Fruit fly (Drosophila melanogaster): ENCODE results near the gene CG7133.

CG7133 gene

dm6 chr3L:22071687-22072394 lies 2.5 kb downstream of the CG7133 start, which contains the start of gene CG7139:
CG7139 (minus strand) TSS chr3L:22071848.
- TF ChIP-seq Sox15 (GFP tag; optimal IDR thresholded peaks at IDR 0.05) = no peak
- no peak for TF ChIP-seq CG34406 (GFP tag; optimal IDR thresholded peaks at IDR 0.05)
- TF ChIP-seq CG15336 (GFP tag; IDR thresholded peaks at IDR 0.05) = no peak
- TF ChIP-seq Met (GFP tag; optimal IDR thresholded peaks at IDR 0.05) = peak; percentile 39
- peak; percentile 29 for TF ChIP-seq CG10631 (GFP tag; optimal IDR thresholded peaks at IDR 0.05)
- peak; percentile 3 for TF ChIP-seq cyc (GFP tag; optimal IDR thresholded peaks at IDR 0.05)
- no peak for TF ChIP-seq Eip75B (GFP tag; optimal IDR thresholded peaks at IDR 0.05)
- TF ChIP-seq CG6792 (GFP tag; optimal IDR thresholded peaks at IDR 0.05) = no peak
- no peak for TF ChIP-seq CG6163 (GFP tag; IDR thresholded peaks at IDR 0.05)
- peak; percentile 16 for TF ChIP-seq lz (GFP tag; optimal IDR thresholded peaks at IDR 0.05)
- no peak for TF ChIP-seq CG7368 (GFP tag; optimal IDR thresholded peaks at IDR 0.05)
- no peak for TF ChIP-seq Hr38 (GFP tag; optimal IDR thresholded peaks at IDR 0.05)
- peak; percentile 26 for TF ChIP-seq acj6 (GFP tag; optimal IDR thresholded peaks at IDR 0.05)
- TF ChIP-seq CG1621 (tag; optimal IDR thresholded peaks at IDR 0.05) = no peak
- no peak for TF ChIP-seq spab (GFP tag; optimal IDR thresholded peaks at IDR 0.05)
- peak; percentile 52 for TF ChIP-seq svp (GFP tag)
- no peak for TF ChIP-seq CG9139 (GFP tag; optimal IDR thresholded peaks at IDR 0.05)
- no peak for TF ChIP-seq Blimp-1 (GFP tag; optimal IDR thresholded peaks at IDR 0.05)
- TF ChIP-seq CG11902 (GFP tag; optimal IDR thresholded peaks at IDR 0.05) = no peak
- no peak for TF ChIP-seq topi (GFP tag; optimal IDR thresholded peaks at IDR 0.05)
- no peak for TF ChIP-seq CG11294 (GFP tag; IDR thresholded peaks at IDR 0.05)
- TF ChIP-seq pdm3 (GFP tag; optimal IDR thresholded peaks at IDR 0.05) = peak; percentile 37
- TF ChIP-seq net (GFP tag; optimal IDR thresholded peaks at IDR 0.05) = no peak
- TF ChIP-seq CG3919 (GFP tag; optimal IDR thresholded peaks at IDR 0.05) = no peak
- TF ChIP-seq CG10669 (GFP tag; optimal IDR thresholded peaks at IDR 0.05) = no peak
- TF ChIP-seq Ets21C (GFP tag; optimal IDR thresholded peaks at IDR 0.05) = no peak
- no peak for TF ChIP-seq ss (GFP tag; optimal IDR thresholded peaks at IDR 0.05)
- TF ChIP-seq Lpt (GFP tag; optimal IDR thresholded peaks at IDR 0.05) = no peak
- TF ChIP-seq dsx (GFP tag; optimal IDR thresholded peaks at IDR 0.05; ENCODE audit: poor library complexity, severe bottlenecking) = no peak
- TF ChIP-seq CG6276 (GFP tag; optimal IDR thresholded peaks at IDR 0.05) = no peak
- no peak for TF ChIP-seq eg (GFP tag; IDR thresholded peaks at IDR 0.05)
- TF ChIP-seq Eip93F (GFP tag; optimal IDR thresholded peaks at IDR 0.05) = no peak
- TF ChIP-seq Gug (GFP tag; IDR thresholded peaks at IDR 0.05) = no peak
- peak; percentile 51 for TF ChIP-seq esn (GFP tag; optimal IDR thresholded peaks at IDR 0.05)
- peak; percentile 24 for TF ChIP-seq CG32006 (GFP tag; optimal IDR thresholded peaks at IDR 0.05)
- TF ChIP-seq CG8632 (GFP tag; optimal IDR thresholded peaks at IDR 0.05) = no peak
- TF ChIP-seq dac (GFP tag; optimal IDR thresholded peaks at IDR 0.05) = no peak
- no peak for TF ChIP-seq achi (GFP tag; optimal IDR thresholded peaks at IDR 0.05)
- no peak for TF ChIP-seq vri (GFP tag; optimal IDR thresholded peaks at IDR 0.05)
- TF ChIP-seq CG6808 (GFP tag; optimal IDR thresholded peaks at IDR 0.05) = no peak
- peak; percentile 38 for TF ChIP-seq Hr4 (GFP tag; optimal IDR thresholded peaks at IDR 0.05)
- TF ChIP-seq fkh (GFP tag; optimal IDR thresholded peaks at IDR 0.05) = no peak
- TF ChIP-seq CG8119 (GFP tag; IDR thresholded peaks at IDR 0.05) = no peak
- peak; percentile 2 for TF ChIP-seq Sox14 (GFP tag; optimal IDR thresholded peaks at IDR 0.05)
- TF ChIP-seq fd85E (GFP tag; optimal IDR thresholded peaks at IDR 0.05) = no peak
- no peak for TF ChIP-seq CG4318 (GFP tag; optimal IDR thresholded peaks at IDR 0.05)
- TF ChIP-seq CG6854 (GFP tag; optimal IDR thresholded peaks at IDR 0.05) = peak; percentile 40
- TF ChIP-seq salr (GFP tag; optimal IDR thresholded peaks at IDR 0.05) = peak in 1 of 2 experiments; percentile 36
- TF ChIP-seq fd59A (GFP tag; optimal IDR thresholded peaks at IDR 0.05) = no peak
- TF ChIP-seq Hr39 (GFP tag; optimal IDR thresholded peaks at IDR 0.05) = peak; percentile 26
- peak; percentile 10 for TF ChIP-seq CG3032 (tag; optimal IDR thresholded peaks at IDR 0.05)
- TF ChIP-seq Eip78C (GFP tag) = peak; percentile 80
